Worm (Caenorhabditis elegans): ENCODE results near the gene W10C4.1.

DNA sequence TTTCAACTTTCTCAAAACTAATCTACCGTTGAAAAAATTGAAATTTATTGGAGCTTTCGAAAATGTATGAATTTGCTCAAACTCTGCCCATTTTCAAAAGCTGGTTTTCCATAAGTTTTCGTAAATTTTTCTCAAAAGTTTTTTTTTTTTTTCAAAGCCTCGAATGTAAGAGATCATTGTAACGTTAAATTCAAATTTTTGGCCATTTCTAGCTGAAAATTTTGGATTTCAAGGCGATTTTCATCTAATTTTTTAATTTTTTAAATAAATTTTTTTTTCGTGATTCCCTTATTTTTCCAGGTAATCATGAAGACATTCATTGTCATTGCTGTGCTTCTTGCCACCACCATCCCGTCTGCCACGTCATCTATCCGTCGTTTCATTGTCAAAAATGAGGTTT lies 23.2 kb upstream of the W10C4.1 start, which contains the start of gene hpo-38:
- TF ChIP-seq nhr-237 (tag; optimal IDR thresholded peaks at IDR 0.05) (no peak), R02D3.7 (tag; optimal IDR thresholded peaks at IDR 0.05) (no peak), zag-1 (tag; optimal IDR thresholded peaks at IDR 0.05) (no peak), mml-1 (tag; optimal IDR thresholded peaks at IDR 0.05) (no peak), nhr-67 (tag; optimal IDR thresholded peaks at IDR 0.05) (no peak), fos-1 (tag; optimal IDR thresholded peaks at IDR 0.05) (no peak), egl-27 (tag; optimal IDR thresholded peaks at IDR 0.05) (no peak), nhr-11 (tag; optimal IDR thresholded peaks at IDR 0.05) (no peak), nhr-12 (tag; optimal IDR thresholded peaks at IDR 0.05) (no peak)

Data from whole organism, L3 larva.